Worm (Caenorhabditis elegans): ENCODE results near the gene unc-41.

ce11 chrV:9977211-9977610 lies 1.2 kb upstream of the unc-41 start:
- TF ChIP-seq ceh-27 (GFP tag; optimal IDR thresholded peaks at IDR 0.05) = no peak
- no peak for TF ChIP-seq nfya-1 (tag; optimal IDR thresholded peaks at IDR 0.05; ENCODE audit: borderline replicate concordance, insufficient read depth)
- TF ChIP-seq zim-3 (tag; optimal IDR thresholded peaks at IDR 0.05) = no peak
- no peak for TF ChIP-seq unc-62 (GFP tag; optimal IDR thresholded peaks at IDR 0.05)
- TF ChIP-seq dpl-1 (GFP tag; optimal IDR thresholded peaks at IDR 0.05) = no peak
- no peak for TF ChIP-seq chd-7 (tag; optimal IDR thresholded peaks at IDR 0.05)
- TF ChIP-seq T26A5.8 (tag; optimal IDR thresholded peaks at IDR 0.05) = no peak

Measured in whole organism, young adult.